Worm (Caenorhabditis elegans) whole organism, young adult: ENCODE results near the gene Y9C9A.5.

Source experiments
- B0336.3 ChIP-seq: fragments of 200-800 bp; sonication (Bioruptor generic); IDR thresholded peaks from 2 replicates; pipeline ENCODE4 v1.3.6; 2022; ENCODE audit warnings: missing genetic modification characterization, missing compliant biosample characterization
- F37B4.10 ChIP-seq: fragments of 200-800 bp; sonication (Bioruptor generic); IDR thresholded peaks from 2 replicates; pipeline ENCODE4 v1.3.6; 2022; ENCODE audit warnings: missing genetic modification characterization, missing compliant biosample characterization
- F39B2.1 ChIP-seq: fragments of 200-800 bp; sonication (Bioruptor generic); IDR thresholded peaks from 2 replicates; pipeline ENCODE4 v1.3.6; 2022; ENCODE audit warnings: missing genetic modification reagents, missing genetic modification characterization, missing compliant biosample characterization
- K12H6.12 ChIP-seq: fragments of 200-800 bp; sonication (Bioruptor generic); optimal IDR thresholded peaks from 2 replicates; lab custom pipeline; 2018; ENCODE audit warnings: mild to moderate bottlenecking, missing genetic modification characterization, missing compliant biosample characterization
- T26A5.8 ChIP-seq: sonication (generic microtip); optimal IDR thresholded peaks from 2 replicates; lab custom pipeline; 2016; ENCODE audit warnings: missing genetic modification characterization, missing compliant biosample characterization
- aptf-3 ChIP-seq: fragments of 200-800 bp; sonication (Bioruptor generic); IDR thresholded peaks from 2 replicates; pipeline ENCODE4 v1.3.6; 2022; ENCODE audit warnings: missing genetic modification characterization, missing compliant biosample characterization
- attf-3 ChIP-seq: fragments of 200-800 bp; sonication (Bioruptor generic); conservative IDR thresholded peaks from 2 replicates; pipeline ENCODE4 v1.3.6; 2022; ENCODE audit warnings: missing genetic modification reagents, missing genetic modification characterization, missing compliant biosample characterization
- attf-5 ChIP-seq: fragments of 200-800 bp; sonication (Bioruptor generic); optimal IDR thresholded peaks from 2 replicates; lab custom pipeline; 2018; ENCODE audit warnings: mild to moderate bottlenecking, missing genetic modification characterization, missing compliant biosample characterization
- attf-6 ChIP-seq: fragments of 200-800 bp; sonication (Bioruptor generic); IDR thresholded peaks from 2 replicates; pipeline ENCODE4 v1.3.6; 2022; ENCODE audit warnings: missing genetic modification reagents, missing genetic modification characterization, missing compliant biosample characterization
- bed-1 ChIP-seq: fragments of 200-800 bp; sonication (Bioruptor generic); IDR thresholded peaks from 2 replicates; pipeline ENCODE4 v1.3.6; 2022; ENCODE audit warnings: missing genetic modification reagents, missing genetic modification characterization, missing compliant biosample characterization
- ceh-40 ChIP-seq: fragments of 200-800 bp; sonication (Bioruptor generic); IDR thresholded peaks from 2 replicates; pipeline ENCODE4 v1.3.6; 2022; ENCODE audit warnings: missing genetic modification characterization, missing compliant biosample characterization
- ceh-58 ChIP-seq: fragments of 200-800 bp; sonication (Bioruptor generic); IDR thresholded peaks from 2 replicates; pipeline ENCODE4 v1.3.6; 2022; ENCODE audit warnings: missing genetic modification characterization, missing compliant biosample characterization
- die-1 ChIP-seq: sonication (generic microtip); optimal IDR thresholded peaks from 2 replicates; lab custom pipeline; 2016; ENCODE audit warnings: missing genotype, mild to moderate bottlenecking, missing genetic modification characterization, missing compliant biosample characterization
- dpff-1 ChIP-seq: sonication (generic microtip); optimal IDR thresholded peaks from 2 replicates; lab custom pipeline; 2017; ENCODE audit warnings: mild to moderate bottlenecking, missing genetic modification characterization, missing compliant biosample characterization
- efl-1 ChIP-seq: fragments of 150-350 bp; optimal IDR thresholded peaks from 2 replicates; lab custom pipeline; 2014; ENCODE audit warnings: missing biosample characterization, missing genetic modification reagents, missing genetic modification characterization
- egl-44 ChIP-seq: fragments of 200-800 bp; sonication (Bioruptor generic); IDR thresholded peaks from 2 replicates; pipeline ENCODE4 v1.3.6; 2022; ENCODE audit warnings: missing genetic modification reagents, missing genetic modification characterization, missing compliant biosample characterization
- ets-4 ChIP-seq: fragments of 200-800 bp; sonication (Bioruptor generic); optimal IDR thresholded peaks from 2 replicates; lab custom pipeline; 2018; ENCODE audit warnings: mild to moderate bottlenecking, missing genetic modification characterization, missing compliant biosample characterization
- hmg-20 ChIP-seq: fragments of 200-800 bp; sonication (Bioruptor generic); IDR thresholded peaks from 2 replicates; pipeline ENCODE4 v1.3.6; 2022; ENCODE audit warnings: missing genetic modification reagents, missing genetic modification characterization, missing compliant biosample characterization
- hrde-1 ChIP-seq: sonication (generic microtip); optimal IDR thresholded peaks from 2 replicates; lab custom pipeline; 2016; ENCODE audit warnings: missing genetic modification characterization, mild to moderate bottlenecking, missing compliant biosample characterization, moderate library complexity, missing genotype, missing genetic modification reagents, borderline replicate concordance
- hsf-1 ChIP-seq: fragments of 200-800 bp; sonication (Bioruptor generic); IDR thresholded peaks from 2 replicates; pipeline ENCODE4 v1.3.6; 2022; ENCODE audit warnings: missing genetic modification reagents, missing genetic modification characterization, missing compliant biosample characterization
- lag-1 ChIP-seq: fragments of 200-800 bp; sonication (Bioruptor generic); IDR thresholded peaks from 2 replicates; pipeline ENCODE4 v1.3.6; 2022; ENCODE audit warnings: missing genetic modification reagents, missing genetic modification characterization, missing compliant biosample characterization
- let-526 ChIP-seq: fragments of 200-800 bp; sonication (Bioruptor generic); IDR thresholded peaks from 2 replicates; pipeline ENCODE4 v1.3.6; 2022; ENCODE audit warnings: missing genetic modification reagents, missing genetic modification characterization, missing compliant biosample characterization
- let-607 ChIP-seq, 2 experiments: fragments of 200-800 bp in 1 of 2; sonication (Bioruptor generic) in 1 of 2; sonication (generic microtip) in 1 of 2; optimal IDR thresholded peaks; 2 replicates each; lab custom pipeline; 2016 to 2018; ENCODE audit warnings: mild to moderate bottlenecking in 2 of 2, missing compliant biosample characterization in 2 of 2, missing genetic modification characterization in 2 of 2, moderate library complexity in 2 of 2, missing genotype in 1 of 2
- lin-26 ChIP-seq: fragments of 200-800 bp; sonication (Bioruptor generic); IDR thresholded peaks from 2 replicates; pipeline ENCODE4 v1.3.6; 2022; ENCODE audit warnings: missing genetic modification reagents, missing genetic modification characterization, missing compliant biosample characterization
- lin-40 ChIP-seq: sonication (generic microtip); optimal IDR thresholded peaks from 2 replicates; lab custom pipeline; 2016; ENCODE audit warnings: missing genetic modification characterization, mild to moderate bottlenecking, missing compliant biosample characterization, missing genotype, missing genetic modification reagents
- lir-1 ChIP-seq: fragments of 200-800 bp; sonication (Bioruptor generic); conservative IDR thresholded peaks from 2 replicates; pipeline ENCODE4 v1.3.6; 2022; ENCODE audit warnings: missing genetic modification reagents, missing genetic modification characterization, missing compliant biosample characterization
- lsl-1 ChIP-seq: fragments of 200-800 bp; sonication (Bioruptor generic); optimal IDR thresholded peaks from 2 replicates; lab custom pipeline; 2018; ENCODE audit warnings: mild to moderate bottlenecking, missing genetic modification characterization, moderate library complexity, missing compliant biosample characterization
- madf-3 ChIP-seq: fragments of 200-800 bp; sonication (Bioruptor generic); IDR thresholded peaks from 2 replicates; pipeline ENCODE4 v1.3.6; 2022; ENCODE audit warnings: missing genetic modification reagents, missing genetic modification characterization, missing compliant biosample characterization
- mxl-1 ChIP-seq: sonication (generic microtip); optimal IDR thresholded peaks from 2 replicates; lab custom pipeline; 2016; ENCODE audit warnings: missing genetic modification characterization, missing compliant biosample characterization
- nfyb-1 ChIP-seq: fragments of 200-800 bp; sonication (Bioruptor generic); IDR thresholded peaks from 2 replicates; pipeline ENCODE4 v1.3.6; 2022; ENCODE audit warnings: missing genetic modification reagents, missing genetic modification characterization, missing compliant biosample characterization
- nhr-90 ChIP-seq: sonication (generic microtip); optimal IDR thresholded peaks from 2 replicates; lab custom pipeline; 2016; ENCODE audit warnings: missing genotype, mild to moderate bottlenecking, missing genetic modification characterization, missing compliant biosample characterization
- pbrm-1 ChIP-seq: fragments of 200-800 bp; sonication (Bioruptor generic); IDR thresholded peaks from 2 replicates; pipeline ENCODE4 v1.3.6; 2022; ENCODE audit warnings: missing genetic modification reagents, missing genetic modification characterization, missing compliant biosample characterization
- pha-4 ChIP-seq: fragments of 150-350 bp; sonication (generic microtip); optimal IDR thresholded peaks from 2 replicates; lab custom pipeline; 2014; ENCODE audit warnings: missing biosample characterization, missing genetic modification reagents, missing genetic modification characterization
- rec-8 ChIP-seq, 2 experiments: sonication (generic microtip); optimal IDR thresholded peaks; 2 replicates each; lab custom pipeline; 2016; ENCODE audit warnings: mild to moderate bottlenecking in 2 of 2, missing genetic modification characterization in 2 of 2, missing genetic modification reagents in 2 of 2, missing genotype in 2 of 2, missing biosample characterization in 1 of 2, missing compliant biosample characterization in 1 of 2, moderate library complexity in 1 of 2
- repo-1 ChIP-seq: sonication (generic microtip); optimal IDR thresholded peaks from 2 replicates; lab custom pipeline; 2017; ENCODE audit warnings: mild to moderate bottlenecking, missing genetic modification characterization, missing compliant biosample characterization
- sdz-38 ChIP-seq: sonication (generic microtip); optimal IDR thresholded peaks from 2 replicates; lab custom pipeline; 2016; ENCODE audit warnings: missing genotype, missing genetic modification characterization, missing compliant biosample characterization
- tlf-1 ChIP-seq: fragments of 200-800 bp; sonication (Bioruptor generic); optimal IDR thresholded peaks from 2 replicates; lab custom pipeline; 2018; ENCODE audit warnings: mild to moderate bottlenecking, missing genetic modification characterization, missing compliant biosample characterization
- unc-130 ChIP-seq: sonication (generic microtip); optimal IDR thresholded peaks from 2 replicates; lab custom pipeline; 2016; ENCODE audit warnings: missing genetic modification reagents, missing genetic modification characterization, missing compliant biosample characterization
- unc-62 ChIP-seq: fragments of 150-350 bp; optimal IDR thresholded peaks from 2 replicates; lab custom pipeline; 2014; ENCODE audit warnings: missing biosample characterization, missing genetic modification reagents, missing genetic modification characterization
- xnd-1 ChIP-seq: sonication (generic microtip); optimal IDR thresholded peaks from 2 replicates; lab custom pipeline; 2016; ENCODE audit warnings: missing genotype, missing genetic modification reagents, missing genetic modification characterization, missing compliant biosample characterization
- zfh-2 ChIP-seq: fragments of 200-800 bp; sonication (Bioruptor generic); conservative IDR thresholded peaks from 2 replicates; pipeline ENCODE4 v1.3.6; 2022; ENCODE audit warnings: missing genetic modification reagents, missing genetic modification characterization, missing compliant biosample characterization
- ztf-26 ChIP-seq: sonication (generic microtip); optimal IDR thresholded peaks from 2 replicates; lab custom pipeline; 2017; ENCODE audit warnings: missing genetic modification characterization, missing compliant biosample characterization
- ztf-6 ChIP-seq: fragments of 200-800 bp; sonication (Bioruptor generic); IDR thresholded peaks from 2 replicates; pipeline ENCODE4 v1.3.6; 2022; ENCODE audit warnings: missing genetic modification reagents, missing genetic modification characterization, missing compliant biosample characterization

Y9C9A.5 gene

DNA sequence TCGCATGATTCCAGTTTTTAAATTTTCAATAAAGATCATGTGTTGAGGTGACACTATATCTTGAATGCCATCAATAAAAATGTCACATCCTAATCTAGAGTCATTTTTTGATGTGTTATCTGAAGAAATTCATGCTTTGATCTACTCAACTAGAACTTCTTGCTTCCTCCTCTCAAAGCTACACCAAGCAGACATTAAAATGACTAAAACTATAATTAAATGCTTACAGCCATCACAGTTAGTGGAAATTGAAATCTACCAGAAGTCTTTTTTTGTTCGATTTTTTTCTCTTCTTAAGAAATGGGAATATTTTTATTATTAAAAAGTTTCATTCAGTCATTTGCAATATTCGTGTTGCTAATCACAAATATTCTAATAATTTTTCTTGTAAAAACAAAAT, 24.0 kb upstream of the Y9C9A.5 start, which contains the start of gene str-158:
TSS of gene str-158 (plus strand) at position 301 of the 400 bp plus-strand sequence.
- TF ChIP-seq hsf-1 (GFP tag; lab: Robert Waterston, UW) (no peak), let-607 (tag; optimal IDR thresholded peaks at IDR 0.05; lab: Kevin White, UChicago) (no peak), unc-130 (no peak), B0336.3 (no peak), sdz-38 (tag; lab: Kevin White, UChicago) (no peak), ztf-26 (tag; lab: Kevin White, UChicago) (no peak)

DNA sequence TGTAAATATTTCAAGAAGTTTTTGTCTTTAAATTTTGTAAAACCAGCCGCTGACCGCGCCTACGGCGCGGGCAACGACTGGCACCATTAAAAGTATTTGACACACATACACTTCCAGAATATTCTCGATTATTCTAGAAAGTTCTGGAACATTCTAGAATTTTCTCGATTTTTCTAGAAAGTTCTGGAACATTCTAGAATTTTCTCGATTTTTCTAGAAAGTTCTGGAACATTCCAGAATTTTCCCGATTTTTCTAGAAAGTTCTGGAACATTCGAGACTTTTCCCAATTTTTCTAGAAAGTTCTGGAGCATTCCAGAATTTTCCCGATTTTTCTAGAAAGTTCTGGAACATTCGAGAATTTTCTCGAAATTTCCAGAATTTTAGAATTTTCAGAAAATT, 21.2 kb upstream of the Y9C9A.5 start:
- TF ChIP-seq ceh-40 (GFP tag; lab: Robert Waterston, UW) (peak; percentile 85; the same call in 1 of the 2 replicates), hsf-1 (GFP tag; lab: Robert Waterston, UW) (peak; percentile 97)

DNA sequence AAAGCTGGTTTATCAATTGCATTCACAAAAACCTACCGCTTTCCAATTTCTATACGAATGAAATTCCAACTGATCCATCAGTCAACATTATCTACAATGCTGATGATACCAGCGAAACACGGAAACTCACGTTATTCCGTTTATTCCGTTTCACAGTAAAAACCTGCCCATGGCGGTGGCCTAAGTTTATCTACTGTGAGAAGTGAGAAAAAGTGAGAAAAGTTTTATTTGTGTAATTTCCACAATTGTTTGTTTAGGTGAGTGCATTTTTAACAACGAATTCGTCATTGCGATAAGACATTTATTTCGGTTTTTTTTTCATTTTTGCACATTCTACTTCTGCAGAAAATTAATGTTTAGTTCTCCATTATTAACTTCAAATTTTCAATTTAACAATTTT, 11.7 kb upstream of the Y9C9A.5 start, which contains the start of gene Y9C9A.8:
TSS of gene Y9C9A.8 (plus strand) at position 301 of the 400 bp plus-strand sequence.
- TF ChIP-seq xnd-1 (tag; lab: Kevin White, UChicago) (no peak), pha-4 (no peak), bed-1 (GFP tag; lab: Robert Waterston, UW) (no peak), nfyb-1 (GFP tag; lab: Robert Waterston, UW) (no peak), mxl-1 (tag; lab: Kevin White, UChicago) (no peak)

DNA sequence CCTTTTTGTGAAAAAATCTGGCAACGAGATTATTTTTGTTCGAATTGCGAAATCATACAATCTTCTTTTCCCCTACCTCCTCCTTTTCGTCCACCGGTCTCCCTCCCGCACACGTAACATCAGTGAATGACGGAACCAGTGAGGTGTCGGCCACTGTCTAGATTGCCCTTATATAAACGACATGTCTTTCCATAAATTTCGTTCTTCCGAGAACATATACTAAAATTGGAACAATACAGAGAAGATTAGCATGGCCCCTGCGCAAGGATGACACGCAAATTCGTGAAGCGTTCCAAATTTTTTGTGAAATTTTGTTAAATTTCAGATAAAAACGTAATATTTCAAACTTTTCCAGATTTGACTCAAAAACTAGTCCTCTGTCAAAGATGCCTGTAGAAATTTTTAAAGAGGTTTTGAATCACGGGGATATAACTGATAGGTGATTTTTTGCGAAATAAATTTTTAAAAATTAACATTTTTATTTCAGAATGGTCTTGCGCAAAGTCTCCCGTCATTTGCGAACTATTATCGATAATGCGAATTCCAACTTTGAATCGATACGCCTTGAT, 10.9 kb upstream of the Y9C9A.5 start:
- TF ChIP-seq mxl-1 (tag; lab: Kevin White, UChicago) (peak; percentile 30), tlf-1 (peak; percentile 11), egl-44 (GFP tag; lab: Robert Waterston, UW) (peak; percentile 39; the same call in 1 of the 2 replicates), T26A5.8 (tag; lab: Kevin White, UChicago) (no peak), lag-1 (GFP tag; lab: Robert Waterston, UW) (no peak), aptf-3 (GFP tag; lab: Robert Waterston, UW) (0 out of 2 replicates have a peak, but pooled peaks have one; percentile 57), ceh-58 (no peak), lsl-1 (peak; percentile 34), attf-5 (GFP tag; lab: Kevin White, UChicago) (no peak), attf-3 (no peak), K12H6.12 (tag; lab: Kevin White, UChicago) (no peak), pha-4 (no peak), unc-62 (GFP tag; lab: Kevin White, UChicago) (no peak), madf-3 (GFP tag; lab: Robert Waterston, UW) (no peak), let-526 (GFP tag; lab: Robert Waterston, UW) (no peak), lir-1 (GFP tag; lab: Robert Waterston, UW) (no peak), rec-8 (tag; optimal IDR thresholded peaks at IDR 0.05; lab: Kevin White, UChicago) (no peak), efl-1 (GFP tag; lab: Kevin White, UChicago) (no peak), attf-6 (GFP tag; lab: Robert Waterston, UW) (peak; percentile 89), nhr-90 (tag; lab: Kevin White, UChicago) (peak; percentile 31), F39B2.1 (GFP tag; lab: Robert Waterston, UW) (no peak), die-1 (tag; lab: Kevin White, UChicago) (peak; percentile 73), F37B4.10 (no peak), lin-26 (GFP tag; lab: Robert Waterston, UW) (peak; percentile 91), pbrm-1 (GFP tag; lab: Robert Waterston, UW) (no peak), repo-1 (tag; lab: Kevin White, UChicago) (no peak), zfh-2 (GFP tag; lab: Robert Waterston, UW) (no peak), dpff-1 (tag; lab: Kevin White, UChicago) (no peak), hrde-1 (tag; lab: Kevin White, UChicago) (no peak), hmg-20 (GFP tag; lab: Robert Waterston, UW) (peak; percentile 73), ztf-6 (GFP tag; lab: Robert Waterston, UW) (no peak), ets-4 (no peak), lin-40 (tag; lab: Kevin White, UChicago) (no peak)
